Fruit fly (Drosophila melanogaster) whole organism, embryonic: ENCODE data around the gene HDAC1.

ENCODE experiments used
- Antp ChIP-seq: fragments of 200-800 bp; sonication (Bioruptor generic); optimal IDR thresholded peaks from 3 replicates; lab custom pipeline; 2016; ENCODE audit warnings: missing biosample characterization, missing genetic modification characterization
- CG10147 ChIP-seq: fragments of 200-800 bp; sonication (Bioruptor generic); optimal IDR thresholded peaks from 2 replicates; lab custom pipeline; 2019; ENCODE audit warnings: missing biosample characterization, mild to moderate bottlenecking, missing genetic modification characterization, moderate library complexity
- CG7987 ChIP-seq: fragments of 200-800 bp; sonication (Bioruptor generic); optimal IDR thresholded peaks from 2 replicates; lab custom pipeline; 2018; ENCODE audit warnings: missing biosample characterization, mild to moderate bottlenecking, missing genetic modification characterization, moderate library complexity
- NK7.1 ChIP-seq: fragments of 200-800 bp; sonication (Bioruptor generic); optimal IDR thresholded peaks from 3 replicates; lab custom pipeline; 2016; ENCODE audit warnings: missing biosample characterization, missing genetic modification characterization
- Xrp1 ChIP-seq: fragments of 200-800 bp; sonication (Bioruptor generic); IDR thresholded peaks from 2 replicates; pipeline ENCODE4 v1.3.6; 2022; ENCODE audit warnings: missing biosample characterization, missing genetic modification characterization
- dmrt99B ChIP-seq: fragments of 200-800 bp; sonication (Bioruptor generic); optimal IDR thresholded peaks from 2 replicates; lab custom pipeline; 2018; ENCODE audit warnings: missing biosample characterization, mild to moderate bottlenecking, missing genetic modification characterization, moderate library complexity
- kay ChIP-seq: fragments of 200-800 bp; sonication (Bioruptor generic); optimal IDR thresholded peaks from 2 replicates; lab custom pipeline; 2016; ENCODE audit warnings: missing biosample characterization, missing genetic modification characterization
- kni ChIP-seq: fragments of 200-800 bp; sonication (Bioruptor generic); optimal IDR thresholded peaks from 3 replicates; lab custom pipeline; 2017; ENCODE audit warnings: mild to moderate bottlenecking, missing biosample characterization, missing genetic modification reagents, missing genetic modification characterization
- pan ChIP-seq, 4 experiments: fragments of >200 bp in 3 of 4; fragments of 200-800 bp in 1 of 4; sonication (Bioruptor generic) in 1 of 4; optimal IDR thresholded peaks in 3 of 4; IDR thresholded peaks in 1 of 4; 2 replicates each; pipeline versions ENCODE4 v1.3.6 to Lab custom; 2017 to 2022; ENCODE audit warnings: missing biosample characterization in 2 of 4, missing genetic modification characterization in 2 of 4, mixed read lengths in 1 of 4
- schlank ChIP-seq: fragments of 200-800 bp; sonication (Bioruptor generic); optimal IDR thresholded peaks from 2 replicates; lab custom pipeline; 2018; ENCODE audit warnings: missing biosample characterization, mild to moderate bottlenecking, missing genetic modification characterization

DNA sequence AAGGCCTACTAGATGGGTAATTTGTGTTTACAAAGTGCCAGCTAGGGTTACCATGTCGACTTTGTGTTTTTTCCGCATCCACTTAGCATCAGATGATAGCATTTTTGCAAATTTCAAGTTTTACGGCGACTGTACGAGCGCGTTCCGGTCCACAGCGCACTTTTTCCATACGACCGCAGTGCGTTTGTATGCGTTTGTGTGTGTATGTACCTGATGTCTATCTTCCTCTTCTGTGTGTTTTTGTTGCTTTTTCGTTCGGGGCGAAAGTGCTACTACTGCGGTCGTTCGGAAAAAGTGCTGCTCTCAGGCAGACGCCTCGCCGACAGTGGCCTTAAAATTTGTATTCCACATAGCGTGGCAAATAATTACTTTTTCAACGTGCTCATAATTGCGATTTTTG is 478 bp downstream of the HDAC1 start:
- no peak for TF ChIP-seq CG10147 (GFP tag; lab: Kevin White, UChicago)
- TF ChIP-seq dmrt99B (tag; lab: Kevin White, UChicago): no peak
- peak; percentile 3 for TF ChIP-seq kni (GFP tag; lab: Kevin White, UChicago)
- TF ChIP-seq CG7987 (GFP tag; lab: Kevin White, UChicago): no peak
- no peak for TF ChIP-seq kay (GFP tag; lab: Kevin White, UChicago)
- no peak for TF ChIP-seq NK7.1 (GFP tag; lab: Kevin White, UChicago)
- no peak for TF ChIP-seq schlank (tag; lab: Kevin White, UChicago)
- no peak for TF ChIP-seq Xrp1 (GFP tag; lab: Robert Waterston, UW)
- no peak for TF ChIP-seq pan (optimal IDR thresholded peaks at IDR 0.05; lab: Kevin White, UChicago)
- no peak for TF ChIP-seq pan (GFP tag; optimal IDR thresholded peaks at IDR 0.05 in 1 of 2, IDR thresholded peaks at IDR 0.05 in 1 of 2)
- TF ChIP-seq Antp (GFP tag; lab: Kevin White, UChicago): no peak
